Fruit fly (Drosophila melanogaster) whole organism, embryonic: ENCODE measurements around the gene AIMP2.

Source experiments
- ATbp ChIP-seq: fragments of 200-800 bp; sonication (Bioruptor generic); optimal IDR thresholded peaks from 2 replicates; lab custom pipeline; 2017; ENCODE audit warnings: missing biosample characterization, mild to moderate bottlenecking, missing genetic modification characterization, missing genetic modification reagents
- Abd-B ChIP-seq: fragments of 200-800 bp; sonication (Bioruptor generic); optimal IDR thresholded peaks from 2 replicates; lab custom pipeline; 2018; ENCODE audit warnings: missing biosample characterization, mild to moderate bottlenecking, missing genetic modification characterization, moderate library complexity
- Awh ChIP-seq: fragments of 200-800 bp; sonication (Bioruptor generic); IDR thresholded peaks from 2 replicates; pipeline ENCODE4, ENCODE4 v1.3.6; 2022; ENCODE audit warnings: missing biosample characterization, missing genetic modification characterization
- CG10147 ChIP-seq: fragments of 200-800 bp; sonication (Bioruptor generic); optimal IDR thresholded peaks from 2 replicates; lab custom pipeline; 2019; ENCODE audit warnings: missing biosample characterization, mild to moderate bottlenecking, missing genetic modification characterization, moderate library complexity
- CG12299 ChIP-seq: fragments of 200-800 bp; sonication (Bioruptor generic); optimal IDR thresholded peaks from 2 replicates; lab custom pipeline; 2018; ENCODE audit warnings: missing biosample characterization, mild to moderate bottlenecking, missing genetic modification characterization
- CG13287 ChIP-seq: fragments of 200-800 bp; sonication (Bioruptor generic); IDR thresholded peaks from 2 replicates; pipeline ENCODE4 v1.3.6; 2022; ENCODE audit warnings: missing biosample characterization, missing genetic modification characterization; ENCODE audit not compliant: partially characterized antibody
- CG13775 ChIP-seq: fragments of 200-800 bp; sonication (Bioruptor generic); optimal IDR thresholded peaks from 3 replicates; lab custom pipeline; 2017; ENCODE audit warnings: missing biosample characterization, mild to moderate bottlenecking, missing genetic modification characterization
- CG14014 ChIP-seq: fragments of 200-800 bp; sonication (Bioruptor generic); IDR thresholded peaks from 2 replicates; pipeline ENCODE4 v1.3.6; 2022; ENCODE audit warnings: missing biosample characterization, missing genetic modification characterization
- CG14860 ChIP-seq: fragments of 200-800 bp; sonication (Bioruptor generic); IDR thresholded peaks from 3 replicates; pipeline ENCODE4 v1.3.6; 2022; ENCODE audit warnings: missing biosample characterization, missing genetic modification characterization; ENCODE audit not compliant: partially characterized antibody
- CG14965 ChIP-seq: fragments of 200-800 bp; sonication (Bioruptor generic); optimal IDR thresholded peaks from 2 replicates; lab custom pipeline; 2016; ENCODE audit warnings: missing biosample characterization, missing genetic modification characterization, borderline replicate concordance
- CG15696 ChIP-seq: fragments of 200-800 bp; sonication (Bioruptor generic); optimal IDR thresholded peaks from 2 replicates; lab custom pipeline; 2019; ENCODE audit warnings: missing biosample characterization, mild to moderate bottlenecking, missing genetic modification characterization, moderate library complexity
- CG2875 ChIP-seq: fragments of 200-800 bp; sonication (Bioruptor generic); optimal IDR thresholded peaks from 2 replicates; lab custom pipeline; 2017; ENCODE audit warnings: missing biosample characterization, mild to moderate bottlenecking, missing genetic modification characterization, missing genetic modification reagents
- CG3726 ChIP-seq: fragments of 200-800 bp; sonication (Bioruptor generic); IDR thresholded peaks from 3 replicates; pipeline ENCODE4, ENCODE4 v1.3.6; 2022; ENCODE audit warnings: missing biosample characterization, missing genetic modification characterization
- CG3847 ChIP-seq: fragments of 200-800 bp; sonication (Bioruptor generic); IDR thresholded peaks from 2 replicates; pipeline ENCODE4 v1.3.6; 2022; ENCODE audit warnings: missing biosample characterization, missing genetic modification characterization
- CG4360 ChIP-seq: fragments of 200-800 bp; sonication (Bioruptor generic); IDR thresholded peaks from 2 replicates; pipeline ENCODE4 v1.3.6; 2022; ENCODE audit warnings: missing biosample characterization, missing genetic modification characterization
- CG4617 ChIP-seq: fragments of 200-800 bp; sonication (Bioruptor generic); optimal IDR thresholded peaks from 3 replicates; lab custom pipeline; 2016; ENCODE audit warnings: missing biosample characterization, missing genetic modification characterization, borderline replicate concordance
- CG4854 ChIP-seq: fragments of 200-800 bp; sonication (Bioruptor generic); optimal IDR thresholded peaks from 2 replicates; lab custom pipeline; 2016; ENCODE audit warnings: missing biosample characterization, missing genetic modification characterization, inconsistent platforms
- CG6175 ChIP-seq: fragments of 200-800 bp; sonication (Bioruptor generic); IDR thresholded peaks from 3 replicates; pipeline ENCODE4 v1.3.6; 2022; ENCODE audit warnings: missing biosample characterization, missing genetic modification characterization
- CG6272 ChIP-seq: fragments of 200-800 bp; sonication (Bioruptor generic); IDR thresholded peaks from 2 replicates; pipeline ENCODE4 v1.3.6; 2022; ENCODE audit warnings: missing biosample characterization, missing genetic modification characterization
- CG6813 ChIP-seq: fragments of 200-800 bp; sonication (Bioruptor generic); optimal IDR thresholded peaks from 2 replicates; lab custom pipeline; 2017; ENCODE audit warnings: missing biosample characterization, missing genetic modification characterization, mild to moderate bottlenecking, moderate library complexity, missing genetic modification reagents
- CG7271 ChIP-seq: fragments of 200-800 bp; sonication (Bioruptor generic); optimal IDR thresholded peaks from 2 replicates; lab custom pipeline; 2018; ENCODE audit warnings: missing biosample characterization, mild to moderate bottlenecking, missing genetic modification characterization, moderate library complexity
- CG8089 ChIP-seq: fragments of 200-800 bp; sonication (Bioruptor generic); optimal IDR thresholded peaks from 3 replicates; lab custom pipeline; 2016; ENCODE audit warnings: missing biosample characterization, missing genetic modification characterization
- CG8290 ChIP-seq, 3 experiments: fragments of 200-800 bp; sonication (Bioruptor generic); optimal IDR thresholded peaks; 2 replicates each; lab custom pipeline; 2016 to 2019; ENCODE audit warnings: missing biosample characterization in 3 of 3, missing genetic modification characterization in 3 of 3, mild to moderate bottlenecking in 2 of 3, moderate library complexity in 1 of 3
- CG8924 ChIP-seq: fragments of 200-800 bp; optimal IDR thresholded peaks from 3 replicates; lab custom pipeline; 2019; ENCODE audit warnings: missing biosample characterization, mild to moderate bottlenecking, missing genetic modification characterization, moderate library complexity
- CG9817 ChIP-seq: fragments of 200-800 bp; sonication (Bioruptor generic); optimal IDR thresholded peaks from 2 replicates; lab custom pipeline; 2018; ENCODE audit warnings: missing biosample characterization, mild to moderate bottlenecking, missing genetic modification characterization, moderate library complexity
- D19B ChIP-seq: fragments of 200-800 bp; sonication (Bioruptor generic); optimal IDR thresholded peaks from 2 replicates; lab custom pipeline; 2017; ENCODE audit warnings: missing biosample characterization, mild to moderate bottlenecking, missing genetic modification characterization
- Dad ChIP-seq: fragments of 200-800 bp; sonication (Bioruptor generic); optimal IDR thresholded peaks from 3 replicates; lab custom pipeline; 2016; ENCODE audit warnings: missing biosample characterization, missing genetic modification characterization
- Ets65A ChIP-seq: fragments of 200-800 bp; sonication (Bioruptor generic); peaks from one replicate; lab custom pipeline; 2016; ENCODE audit warnings: missing biosample characterization, missing genetic modification characterization
- HLH3B ChIP-seq: fragments of 200-800 bp; sonication (Bioruptor generic); IDR thresholded peaks from 2 replicates; pipeline ENCODE4 v1.3.6; 2022; ENCODE audit warnings: missing biosample characterization, missing genetic modification characterization
- HLHmδ ChIP-seq: fragments of 200-800 bp; sonication (Bioruptor generic); optimal IDR thresholded peaks from 2 replicates; lab custom pipeline; 2018; ENCODE audit warnings: missing biosample characterization, mild to moderate bottlenecking, missing genetic modification characterization, moderate library complexity
- Hmx ChIP-seq: fragments of 200-800 bp; sonication (Bioruptor generic); optimal IDR thresholded peaks from 2 replicates; lab custom pipeline; 2016; ENCODE audit warnings: missing biosample characterization, missing genetic modification characterization
- Hsf ChIP-seq: fragments of 200-800 bp; sonication (Bioruptor generic); optimal IDR thresholded peaks from 3 replicates; lab custom pipeline; 2016; ENCODE audit warnings: missing biosample characterization, missing genetic modification characterization
- Lim3 ChIP-seq: fragments of 200-800 bp; sonication (Bioruptor generic); IDR thresholded peaks from 2 replicates; pipeline ENCODE4 v1.3.6; 2022; ENCODE audit warnings: missing biosample characterization, missing genetic modification characterization
- Med ChIP-seq: fragments of 200-800 bp; sonication (Bioruptor generic); peaks from one replicate; lab custom pipeline; 2016; ENCODE audit warnings: missing biosample characterization, missing genetic modification characterization, mild to moderate bottlenecking, inconsistent platforms, moderate library complexity
- NFAT ChIP-seq: fragments of 200-800 bp; sonication (Bioruptor generic); IDR thresholded peaks from 2 replicates; pipeline ENCODE4 v1.3.6; 2022; ENCODE audit warnings: missing biosample characterization, missing genetic modification characterization
- Nf-YB ChIP-seq: fragments of 200-800 bp; sonication (Bioruptor generic); optimal IDR thresholded peaks from 3 replicates; lab custom pipeline; 2019; ENCODE audit warnings: missing biosample characterization, mild to moderate bottlenecking, missing genetic modification characterization, moderate library complexity
- Oaz ChIP-seq: fragments of 200-800 bp; sonication (Bioruptor generic); IDR thresholded peaks from 2 replicates; pipeline ENCODE4 v1.3.6; 2022; ENCODE audit warnings: missing biosample characterization, missing genetic modification characterization
- cas ChIP-seq: fragments of 200-800 bp; sonication (Bioruptor generic); IDR thresholded peaks from 2 replicates; pipeline ENCODE4 v1.3.6; 2022; ENCODE audit warnings: missing biosample characterization, missing genetic modification characterization
- dan ChIP-seq: fragments of 200-800 bp; sonication (Bioruptor generic); IDR thresholded peaks from 2 replicates; pipeline ENCODE4 v1.3.6; 2022; ENCODE audit warnings: missing biosample characterization, missing genetic modification characterization
- disco-r ChIP-seq: fragments of 200-800 bp; sonication (Bioruptor generic); optimal IDR thresholded peaks from 2 replicates; lab custom pipeline; 2016; ENCODE audit warnings: missing biosample characterization, missing genetic modification characterization
- fd96Cb ChIP-seq: fragments of 200-800 bp; sonication (Bioruptor generic); optimal IDR thresholded peaks from 2 replicates; lab custom pipeline; 2018; ENCODE audit warnings: missing biosample characterization, mild to moderate bottlenecking, missing genetic modification characterization, moderate library complexity
- gce ChIP-seq: fragments of 200-800 bp; sonication (Bioruptor generic); IDR thresholded peaks from 3 replicates; pipeline ENCODE4 v1.3.6; 2022; ENCODE audit warnings: missing biosample characterization, missing genetic modification characterization
- knrl ChIP-seq: fragments of 200-800 bp; sonication (Bioruptor generic); IDR thresholded peaks from 3 replicates; pipeline ENCODE4 v1.3.6; 2022; ENCODE audit warnings: missing biosample characterization, missing genetic modification characterization; ENCODE audit not compliant: partially characterized antibody
- pros ChIP-seq: fragments of 200-800 bp; sonication (Bioruptor generic); optimal IDR thresholded peaks from 3 replicates; lab custom pipeline; 2019; ENCODE audit warnings: missing biosample characterization, mild to moderate bottlenecking, missing genetic modification characterization, moderate library complexity
- psq ChIP-seq: fragments of 200-800 bp; sonication (Bioruptor generic); optimal IDR thresholded peaks from 2 replicates; lab custom pipeline; 2017; ENCODE audit warnings: missing biosample characterization, missing genetic modification characterization
- pzg ChIP-seq: fragments of 200-800 bp; sonication (Bioruptor generic); optimal IDR thresholded peaks from 3 replicates; lab custom pipeline; 2018; ENCODE audit warnings: missing biosample characterization, mild to moderate bottlenecking, missing genetic modification characterization, moderate library complexity
- slbo ChIP-seq: fragments of 200-800 bp; sonication (Bioruptor generic); IDR thresholded peaks from 2 replicates; pipeline ENCODE4 v1.3.6; 2022; ENCODE audit warnings: missing biosample characterization, missing genetic modification characterization
- slp2 ChIP-seq: fragments of 200-800 bp; sonication (Bioruptor generic); optimal IDR thresholded peaks from 2 replicates; lab custom pipeline; 2016; ENCODE audit warnings: missing biosample characterization, missing genetic modification characterization
- tna ChIP-seq: fragments of 200-800 bp; sonication (Bioruptor generic); IDR thresholded peaks from 2 replicates; pipeline ENCODE4 v1.3.6; 2022; ENCODE audit warnings: missing biosample characterization, missing genetic modification characterization; ENCODE audit not compliant: partially characterized antibody
- tx ChIP-seq: fragments of 200-800 bp; sonication (Bioruptor generic); optimal IDR thresholded peaks from 2 replicates; lab custom pipeline; 2016; ENCODE audit warnings: missing biosample characterization, missing genetic modification characterization

The AIMP2 gene

DNA sequence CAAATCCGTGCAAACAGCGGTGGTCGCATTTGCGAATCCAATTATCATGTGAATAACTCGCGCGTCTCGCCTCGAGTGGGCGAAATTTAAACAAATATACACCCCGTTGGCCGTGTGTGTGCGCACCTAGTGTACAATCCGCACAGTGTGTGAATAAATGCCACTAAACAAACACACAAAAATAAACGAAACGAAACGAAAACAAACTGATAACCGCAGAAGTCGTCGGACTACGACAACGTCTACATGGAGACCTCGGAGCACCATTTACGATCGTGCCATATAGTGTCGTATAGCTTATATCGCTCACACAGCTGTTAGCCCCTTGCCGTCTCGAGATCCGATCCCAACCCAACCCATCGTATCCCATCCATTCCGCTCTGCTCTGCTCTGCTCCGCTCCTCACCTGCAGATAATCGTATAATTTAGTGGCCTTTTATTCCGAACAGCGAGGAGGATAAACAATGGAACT, 16.9 kb upstream of the AIMP2 start (continued):
- peak; percentile 22 for TF ChIP-seq CG8290 (GFP tag; optimal IDR thresholded peaks at IDR 0.05; lab: Kevin White, UChicago)
- TF ChIP-seq CG8290 (tag; optimal IDR thresholded peaks at IDR 0.05; lab: Kevin White, UChicago) = no peak
- peak; percentile 54; the same call in 1 of the 3 replicates for TF ChIP-seq CG6175 (GFP tag; lab: Robert Waterston, UW)
- TF ChIP-seq Lim3 (GFP tag; lab: Robert Waterston, UW) = no peak
- TF ChIP-seq slbo (GFP tag; lab: Robert Waterston, UW) = 0 out of 2 replicates have a peak, but pooled peaks have one; percentile 14
- no peak; the same call in 1 of the 2 replicates for TF ChIP-seq CG4360
- TF ChIP-seq HLH3B (GFP tag; lab: Robert Waterston, UW) = peak; percentile 49; the same call in 1 of the 2 replicates
- peak; percentile 37 for TF ChIP-seq psq (GFP tag; lab: Kevin White, UChicago)
- no peak for TF ChIP-seq tna
- no peak for TF ChIP-seq Abd-B (GFP tag; lab: Kevin White, UChicago)
- no peak for TF ChIP-seq gce (GFP tag; lab: Robert Waterston, UW)
- TF ChIP-seq Dad (GFP tag; lab: Kevin White, UChicago) = peak; percentile 22
- TF ChIP-seq CG6272 (GFP tag; lab: Robert Waterston, UW) = no peak
- no peak for TF ChIP-seq fd96Cb
- peak; percentile 38 for TF ChIP-seq CG8089
- peak; percentile 87 for TF ChIP-seq CG6813 (GFP tag; lab: Kevin White, UChicago)
- peak; percentile 75; the same call in 1 of the 2 replicates for TF ChIP-seq CG14014 (GFP tag; lab: Robert Waterston, UW)
- TF ChIP-seq Awh (GFP tag; lab: Robert Waterston, UW) = peak; percentile 62
- TF ChIP-seq pros (GFP tag; lab: Kevin White, UChicago) = peak; percentile 23
- peak; percentile 96 for TF ChIP-seq Med (GFP tag; lab: Kevin White, UChicago)
- peak; percentile 63 for TF ChIP-seq CG4854 (GFP tag; lab: Kevin White, UChicago)
- TF ChIP-seq CG8924 = peak; percentile 64
- peak; percentile 47 for TF ChIP-seq CG3847 (GFP tag; lab: Robert Waterston, UW)
- no peak for TF ChIP-seq CG10147 (GFP tag; lab: Kevin White, UChicago)
- TF ChIP-seq CG12299 (tag; lab: Kevin White, UChicago) = peak; percentile 62
- peak; percentile 88 for TF ChIP-seq ATbp (GFP tag; lab: Kevin White, UChicago)
- TF ChIP-seq CG7271 (tag; lab: Kevin White, UChicago) = peak; percentile 49
- TF ChIP-seq knrl (GFP tag; lab: Robert Waterston, UW) = no peak
- no peak for TF ChIP-seq CG4617 (GFP tag; lab: Kevin White, UChicago)
- TF ChIP-seq tx (GFP tag; lab: Kevin White, UChicago) = no peak
- TF ChIP-seq Ets65A = peak; percentile 29
- TF ChIP-seq Nf-YB (GFP tag; lab: Kevin White, UChicago) = no peak
- peak; percentile 36 for TF ChIP-seq CG9817
- TF ChIP-seq HLHmδ (GFP tag; lab: Kevin White, UChicago) = peak; percentile 77
- TF ChIP-seq Oaz (GFP tag; lab: Robert Waterston, UW) = no peak
- no peak for TF ChIP-seq Hsf (GFP tag; lab: Kevin White, UChicago)
- peak; percentile 32; the same call in 1 of the 2 replicates for TF ChIP-seq NFAT
- TF ChIP-seq Hmx (GFP tag; lab: Kevin White, UChicago) = no peak
- no peak for TF ChIP-seq dan
- no peak for TF ChIP-seq pzg (GFP tag; lab: Kevin White, UChicago)
- TF ChIP-seq D19B = no peak
- peak; percentile 42 for TF ChIP-seq CG13775 (GFP tag; lab: Kevin White, UChicago)
- TF ChIP-seq disco-r (GFP tag; lab: Kevin White, UChicago) = peak; percentile 2
- peak; percentile 78 for TF ChIP-seq CG2875 (GFP tag; lab: Kevin White, UChicago)
- TF ChIP-seq slp2 (GFP tag; lab: Kevin White, UChicago) = peak; percentile 33
- TF ChIP-seq CG15696 (tag; lab: Kevin White, UChicago) = peak; percentile 61
- no peak for TF ChIP-seq CG3726 (GFP tag; lab: Robert Waterston, UW)
- TF ChIP-seq CG13287 = no peak
- TF ChIP-seq CG14965 = no peak
- no peak for TF ChIP-seq cas
- no peak for TF ChIP-seq CG14860 (GFP tag; lab: Robert Waterston, UW)
